Worm (Caenorhabditis elegans) whole organism, L2 larva: ENCODE measurements around the gene sqt-2.
A peak's percentile ranks its signal among the peaks of the same experiment; 100 is the strongest.

Experiments used
- C34F6.9 ChIP-seq: fragments of 150-350 bp; optimal IDR thresholded peaks from 2 replicates; lab custom pipeline; 2014; ENCODE audit warnings: missing biosample characterization, missing genetic modification characterization
- blmp-1 ChIP-seq: sonication (generic microtip); optimal IDR thresholded peaks from 2 replicates; lab custom pipeline; 2017; ENCODE audit warnings: missing genetic modification characterization, mild to moderate bottlenecking, missing compliant biosample characterization, antibody characterized with exemption, moderate library complexity; ENCODE audit not compliant: insufficient read depth
- ceh-82 ChIP-seq: fragments of 150-350 bp; optimal IDR thresholded peaks from 2 replicates; lab custom pipeline; 2014; ENCODE audit warnings: missing biosample characterization, missing genetic modification characterization
- egl-27 ChIP-seq: sonication (generic microtip); optimal IDR thresholded peaks from 3 replicates; lab custom pipeline; 2017; ENCODE audit warnings: missing biosample characterization, missing genetic modification reagents, missing genetic modification characterization
- fos-1 ChIP-seq: fragments of 150-350 bp; optimal IDR thresholded peaks from 2 replicates; lab custom pipeline; 2014; ENCODE audit warnings: missing biosample characterization, missing genetic modification characterization
- lin-13 ChIP-seq: fragments of 150-350 bp; optimal IDR thresholded peaks from 2 replicates; lab custom pipeline; 2014; ENCODE audit warnings: missing biosample characterization, missing genetic modification reagents, missing genetic modification characterization
- lin-39 ChIP-seq: fragments of 150-350 bp; optimal IDR thresholded peaks from 2 replicates; lab custom pipeline; 2014; ENCODE audit warnings: missing biosample characterization, missing genetic modification reagents, missing genetic modification characterization
- nhr-11 ChIP-seq: fragments of 150-350 bp; optimal IDR thresholded peaks from 2 replicates; lab custom pipeline; 2014; ENCODE audit warnings: missing biosample characterization, missing genetic modification characterization
- nhr-12 ChIP-seq: fragments of 150-350 bp; optimal IDR thresholded peaks from 2 replicates; lab custom pipeline; 2014; ENCODE audit warnings: missing biosample characterization, missing genetic modification characterization
- skn-1 ChIP-seq: sonication (generic microtip); optimal IDR thresholded peaks from 2 replicates; lab custom pipeline; 2017; ENCODE audit warnings: missing biosample characterization, missing genetic modification characterization
- sma-3 ChIP-seq: sonication (generic microtip); optimal IDR thresholded peaks from 2 replicates; lab custom pipeline; 2016; ENCODE audit warnings: missing genetic modification reagents, missing genetic modification characterization, missing compliant biosample characterization
- unc-55 ChIP-seq: fragments of 150-350 bp; sonication (generic microtip); optimal IDR thresholded peaks from 3 replicates; lab custom pipeline; 2014; ENCODE audit warnings: missing biosample characterization, missing genetic modification reagents, missing genetic modification characterization
- ztf-4 ChIP-seq: fragments of 150-350 bp; optimal IDR thresholded peaks from 2 replicates; lab custom pipeline; 2014; ENCODE audit warnings: missing biosample characterization, missing genetic modification characterization

DNA sequence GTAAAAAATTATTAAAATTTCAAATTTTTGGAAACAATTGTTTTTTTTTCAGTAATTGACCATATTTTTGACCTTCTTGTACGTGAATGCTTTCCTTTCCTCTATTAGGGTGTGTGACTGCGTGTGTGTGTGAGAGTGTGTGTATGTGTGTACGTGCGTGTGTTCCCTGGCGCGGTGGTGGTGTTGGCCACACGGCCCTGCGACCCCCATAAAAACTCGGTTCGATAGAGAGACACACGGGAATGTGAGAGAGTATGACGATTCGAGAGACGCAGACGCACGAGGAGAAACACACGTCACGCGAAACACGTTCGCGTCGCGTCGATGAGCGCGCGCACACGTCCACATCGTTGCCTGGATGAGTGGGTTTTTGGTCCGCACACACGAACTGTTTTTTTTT lies 4.3 kb upstream of the sqt-2 start:
- no peak for TF ChIP-seq ztf-4
- no peak for TF ChIP-seq lin-39
- TF ChIP-seq unc-55 = peak; percentile 82
- TF ChIP-seq sma-3 (GFP tag; lab: Kevin White, UChicago) = peak; percentile 30
- no peak for TF ChIP-seq blmp-1
- no peak for TF ChIP-seq nhr-12 (tag; lab: Kevin White, UChicago)
- TF ChIP-seq lin-13 (GFP tag; lab: Kevin White, UChicago) = peak; percentile 69
- TF ChIP-seq C34F6.9 (tag; lab: Kevin White, UChicago) = peak; percentile 85
- peak; percentile 74 for TF ChIP-seq fos-1 (tag; lab: Kevin White, UChicago)
- TF ChIP-seq nhr-11 (tag; lab: Kevin White, UChicago) = no peak
- peak; percentile 57 for TF ChIP-seq egl-27 (tag; lab: Kevin White, UChicago)
- TF ChIP-seq skn-1 = no peak
- TF ChIP-seq ceh-82 (tag; lab: Kevin White, UChicago) = no peak
